Fruit fly (Drosophila melanogaster): ENCODE data around the gene Spase25.

DNA sequence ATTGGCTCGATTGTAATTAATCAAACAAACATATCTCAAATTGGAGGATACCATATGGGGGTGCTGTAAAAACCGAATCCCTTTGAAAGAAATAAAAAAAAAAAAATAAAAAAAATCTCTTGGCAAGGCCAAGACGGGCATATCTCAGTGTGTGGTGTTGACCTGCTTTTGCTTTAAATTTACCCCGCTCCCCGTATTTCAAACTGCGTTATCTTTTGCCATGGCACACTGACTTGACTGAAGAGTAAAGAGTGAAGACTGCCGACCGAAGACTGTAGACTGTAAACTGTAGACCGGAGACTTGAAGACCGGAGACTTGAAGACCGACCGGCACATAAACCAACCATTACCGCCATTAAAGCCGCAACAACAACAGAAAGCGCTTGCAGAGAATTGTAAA, 26.9 kb downstream of the Spase25 start:
- TF ChIP-seq CG8478 (optimal IDR thresholded peaks at IDR 0.05) (no peak), usp (GFP tag; optimal IDR thresholded peaks at IDR 0.05) (no peak), Dll (optimal IDR thresholded peaks at IDR 0.05) (no peak), EcR (GFP tag; optimal IDR thresholded peaks at IDR 0.05) (no peak), psq (optimal IDR thresholded peaks at IDR 0.05) (no peak), pan (optimal IDR thresholded peaks at IDR 0.05) (no peak)
